Worm (Caenorhabditis elegans) whole organism, L1 larva: ENCODE measurements around the gene flp-27.

ENCODE experiments used
- C04F5.9 ChIP-seq: sonication (generic microtip); optimal IDR thresholded peaks from 2 replicates; lab custom pipeline; 2016; ENCODE audit warnings: missing genetic modification characterization, missing compliant biosample characterization
- C34B4.2 ChIP-seq: sonication (generic microtip); optimal IDR thresholded peaks from 2 replicates; lab custom pipeline; 2017; ENCODE audit warnings: mild to moderate bottlenecking, missing genetic modification characterization, missing compliant biosample characterization
- F16B12.6 ChIP-seq: fragments of 150-350 bp; optimal IDR thresholded peaks from 2 replicates; lab custom pipeline; 2014; ENCODE audit warnings: missing biosample characterization, missing genetic modification characterization
- aha-1 ChIP-seq: fragments of 150-350 bp; optimal IDR thresholded peaks from 2 replicates; lab custom pipeline; 2014; ENCODE audit warnings: missing biosample characterization, missing genetic modification characterization
- aly-2 ChIP-seq: fragments of 150-350 bp; optimal IDR thresholded peaks from 2 replicates; lab custom pipeline; 2014; ENCODE audit warnings: missing biosample characterization, missing genetic modification characterization
- blmp-1 ChIP-seq: fragments of 150-350 bp; optimal IDR thresholded peaks from 2 replicates; lab custom pipeline; 2014; ENCODE audit warnings: missing biosample characterization, missing genetic modification characterization
- ceh-8 ChIP-seq: fragments of 200-800 bp; sonication (Bioruptor generic); optimal IDR thresholded peaks from 2 replicates; lab custom pipeline; 2018; ENCODE audit warnings: mild to moderate bottlenecking, missing genetic modification characterization, moderate library complexity, missing compliant biosample characterization
- ceh-82 ChIP-seq, 3 experiments: fragments of 150-350 bp in 1 of 3; sonication (generic microtip) in 2 of 3; optimal IDR thresholded peaks; 2 replicates each; lab custom pipeline; 2014 to 2017; ENCODE audit warnings: missing biosample characterization in 3 of 3, missing genetic modification characterization in 3 of 3
- ceh-88 ChIP-seq: fragments of 200-800 bp; sonication (Bioruptor generic); IDR thresholded peaks from 2 replicates; pipeline ENCODE4 v1.3.6; 2022; ENCODE audit warnings: missing genetic modification characterization, missing compliant biosample characterization
- dpl-1 ChIP-seq, 3 experiments: fragments of 150-350 bp in 2 of 3; sonication (generic microtip) in 1 of 3; optimal IDR thresholded peaks; 2 replicates each; lab custom pipeline; 2014 to 2017; ENCODE audit warnings: missing biosample characterization in 3 of 3, missing genetic modification characterization in 3 of 3, missing genetic modification reagents in 3 of 3
- efl-1 ChIP-seq, 4 experiments: fragments of 150-350 bp; optimal IDR thresholded peaks in 3 of 4; peaks in 1 of 4; 1 replicate in 1 of 4; 2 replicates in 3 of 4; lab custom pipeline; 2014; ENCODE audit warnings: missing biosample characterization in 2 of 4, missing genetic modification characterization in 2 of 4, missing genetic modification reagents in 2 of 4
- efl-3 ChIP-seq: fragments of 200-800 bp; sonication (Bioruptor generic); optimal IDR thresholded peaks from 2 replicates; lab custom pipeline; 2018; ENCODE audit warnings: mild to moderate bottlenecking, missing genetic modification characterization, missing compliant biosample characterization
- fkh-4 ChIP-seq: sonication (generic microtip); optimal IDR thresholded peaks from 2 replicates; lab custom pipeline; 2016; ENCODE audit warnings: missing compliant biosample characterization, missing genetic modification characterization, borderline replicate concordance
- grh-1 ChIP-seq: fragments of 200-800 bp; sonication (Bioruptor generic); IDR thresholded peaks from 2 replicates; pipeline ENCODE4 v1.3.6; 2022; ENCODE audit warnings: missing genetic modification reagents, missing genetic modification characterization, missing compliant biosample characterization
- hlh-17 ChIP-seq: fragments of 200-800 bp; sonication (Bioruptor generic); optimal IDR thresholded peaks from 2 replicates; lab custom pipeline; 2018; ENCODE audit warnings: missing genetic modification characterization, mild to moderate bottlenecking, missing compliant biosample characterization, moderate library complexity, borderline replicate concordance
- isw-1 ChIP-seq: fragments of 200-800 bp; sonication (Bioruptor generic); IDR thresholded peaks from 2 replicates; pipeline ENCODE4 v1.3.6; 2022; ENCODE audit warnings: missing genetic modification characterization, missing compliant biosample characterization
- jun-1 ChIP-seq: fragments of 150-350 bp; optimal IDR thresholded peaks from 2 replicates; lab custom pipeline; 2014; ENCODE audit warnings: missing biosample characterization, missing genetic modification reagents, missing genetic modification characterization
- lin-35 ChIP-seq, 2 experiments: fragments of 150-350 bp; optimal IDR thresholded peaks; 2 replicates each; lab custom pipeline; 2014; ENCODE audit warnings: missing biosample characterization in 2 of 2, missing genetic modification characterization in 2 of 2, missing genetic modification reagents in 2 of 2
- lir-3 ChIP-seq: sonication (generic microtip); optimal IDR thresholded peaks from 2 replicates; lab custom pipeline; 2016; ENCODE audit warnings: mild to moderate bottlenecking, missing genetic modification characterization, moderate library complexity, missing compliant biosample characterization; ENCODE audit not compliant: poor library complexity
- mab-9 ChIP-seq: fragments of 200-800 bp; sonication (Bioruptor generic); IDR thresholded peaks from 2 replicates; pipeline ENCODE4 v1.3.6; 2022; ENCODE audit warnings: missing genetic modification reagents, missing genetic modification characterization, missing compliant biosample characterization
- nhr-11 ChIP-seq: fragments of 150-350 bp; optimal IDR thresholded peaks from 2 replicates; lab custom pipeline; 2014; ENCODE audit warnings: missing biosample characterization, missing genetic modification characterization
- nhr-20 ChIP-seq: sonication (generic microtip); optimal IDR thresholded peaks from 2 replicates; lab custom pipeline; 2016; ENCODE audit warnings: mild to moderate bottlenecking, missing genetic modification characterization, missing compliant biosample characterization
- nhr-237 ChIP-seq: fragments of 150-350 bp; optimal IDR thresholded peaks from 2 replicates; lab custom pipeline; 2014; ENCODE audit warnings: missing biosample characterization, missing genetic modification characterization
- nhr-71 ChIP-seq: sonication (generic microtip); optimal IDR thresholded peaks from 2 replicates; lab custom pipeline; 2016; ENCODE audit warnings: mild to moderate bottlenecking, missing genetic modification characterization, moderate library complexity, missing compliant biosample characterization
- nhr-77 ChIP-seq: fragments of 150-350 bp; optimal IDR thresholded peaks from 2 replicates; lab custom pipeline; 2014; ENCODE audit warnings: missing biosample characterization, missing genetic modification characterization
- nhr-84 ChIP-seq: sonication (generic microtip); optimal IDR thresholded peaks from 2 replicates; lab custom pipeline; 2017; ENCODE audit warnings: missing biosample characterization, missing genetic modification characterization
- nhr-85 ChIP-seq: sonication (generic microtip); peaks from one replicate; lab custom pipeline; 2016; ENCODE audit warnings: missing genetic modification characterization, inconsistent platforms, missing compliant biosample characterization
- pax-3 ChIP-seq: fragments of 200-800 bp; sonication (Bioruptor generic); optimal IDR thresholded peaks from 2 replicates; lab custom pipeline; 2018; ENCODE audit warnings: mild to moderate bottlenecking, missing genetic modification characterization, moderate library complexity, missing compliant biosample characterization
- rnt-1 ChIP-seq: sonication (generic microtip); optimal IDR thresholded peaks from 2 replicates; lab custom pipeline; 2016; ENCODE audit warnings: mild to moderate bottlenecking, missing genetic modification characterization, moderate library complexity, missing compliant biosample characterization
- skn-1 ChIP-seq: fragments of 150-350 bp; optimal IDR thresholded peaks from 2 replicates; lab custom pipeline; 2014; ENCODE audit warnings: missing biosample characterization, missing genetic modification characterization
- snu-23 ChIP-seq: sonication (generic microtip); optimal IDR thresholded peaks from 2 replicates; lab custom pipeline; 2016; ENCODE audit warnings: missing genetic modification characterization, missing compliant biosample characterization
- sox-4 ChIP-seq: sonication (generic microtip); optimal IDR thresholded peaks from 2 replicates; lab custom pipeline; 2016; ENCODE audit warnings: missing genetic modification characterization, missing compliant biosample characterization
- sptf-1 ChIP-seq: fragments of 150-350 bp; optimal IDR thresholded peaks from 2 replicates; lab custom pipeline; 2014; ENCODE audit warnings: missing biosample characterization, missing genetic modification characterization
- sup-37 ChIP-seq: fragments of 200-800 bp; sonication (Bioruptor generic); optimal IDR thresholded peaks from 2 replicates; lab custom pipeline; 2018; ENCODE audit warnings: mild to moderate bottlenecking, missing genetic modification characterization, missing compliant biosample characterization
- tlp-1 ChIP-seq: fragments of 150-350 bp; optimal IDR thresholded peaks from 2 replicates; lab custom pipeline; 2014; ENCODE audit warnings: missing biosample characterization, missing genetic modification characterization
- unc-130 ChIP-seq: fragments of 150-350 bp; optimal IDR thresholded peaks from 2 replicates; lab custom pipeline; 2017; ENCODE audit warnings: missing biosample characterization, missing genetic modification characterization, inconsistent platforms
- unc-62 ChIP-seq: fragments of 150-350 bp; optimal IDR thresholded peaks from 2 replicates; lab custom pipeline; 2014; ENCODE audit warnings: missing biosample characterization, missing genetic modification reagents, missing genetic modification characterization
- unc-98 ChIP-seq: fragments of 200-800 bp; sonication (Bioruptor generic); IDR thresholded peaks from 2 replicates; pipeline ENCODE4 v1.3.6; 2022; ENCODE audit warnings: missing genetic modification characterization, missing compliant biosample characterization
- xbp-1 ChIP-seq: sonication (generic microtip); optimal IDR thresholded peaks from 2 replicates; lab custom pipeline; 2016; ENCODE audit warnings: missing genetic modification characterization, missing compliant biosample characterization
- zag-1 ChIP-seq: fragments of 150-350 bp; optimal IDR thresholded peaks from 2 replicates; lab custom pipeline; 2014; ENCODE audit warnings: missing biosample characterization, missing genetic modification characterization
- zip-4 ChIP-seq: fragments of 200-800 bp; sonication (Bioruptor generic); optimal IDR thresholded peaks from 2 replicates; lab custom pipeline; 2018; ENCODE audit warnings: mild to moderate bottlenecking, missing genetic modification characterization, moderate library complexity, missing compliant biosample characterization
- ztf-11 ChIP-seq, 2 experiments: sonication (generic microtip); optimal IDR thresholded peaks; 2 replicates each; lab custom pipeline; 2016 to 2017; ENCODE audit warnings: missing genetic modification characterization in 2 of 2, missing biosample characterization in 1 of 2, missing compliant biosample characterization in 1 of 2

Gene flp-27

DNA sequence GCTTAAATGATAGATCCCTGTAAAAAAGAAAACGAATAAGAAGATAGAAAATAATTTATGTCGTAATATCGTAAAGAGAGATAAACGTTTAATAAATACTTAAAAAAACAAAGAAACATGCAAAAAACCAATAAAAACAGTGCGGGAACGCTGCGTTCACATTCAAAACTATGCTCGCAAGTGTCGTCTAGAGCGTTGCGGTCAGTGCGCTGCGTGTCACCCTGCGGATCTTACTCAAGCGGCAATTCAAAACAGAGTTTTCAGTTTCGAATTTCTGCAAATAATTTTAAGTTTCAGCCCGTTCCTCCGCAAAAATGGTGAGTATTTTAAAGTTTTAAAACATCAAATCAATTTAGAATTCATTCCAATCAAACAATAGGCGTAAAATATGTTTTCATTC is 34.0 kb downstream of the flp-27 start, which contains the start of the genes tiar-1 and lelo-4 (continued):
- TF ChIP-seq aly-2 (tag; lab: Kevin White, UChicago) (no peak), sox-4 (tag; lab: Kevin White, UChicago) (no peak), blmp-1 (tag; lab: Kevin White, UChicago) (peak; percentile 62), sup-37 (GFP tag; lab: Kevin White, UChicago) (no peak), nhr-85 (tag; lab: Kevin White, UChicago) (peak; percentile 72), xbp-1 (tag; lab: Kevin White, UChicago) (peak; percentile 63), hlh-17 (no peak), ceh-88 (GFP tag; lab: Robert Waterston, UW) (no peak)

DNA sequence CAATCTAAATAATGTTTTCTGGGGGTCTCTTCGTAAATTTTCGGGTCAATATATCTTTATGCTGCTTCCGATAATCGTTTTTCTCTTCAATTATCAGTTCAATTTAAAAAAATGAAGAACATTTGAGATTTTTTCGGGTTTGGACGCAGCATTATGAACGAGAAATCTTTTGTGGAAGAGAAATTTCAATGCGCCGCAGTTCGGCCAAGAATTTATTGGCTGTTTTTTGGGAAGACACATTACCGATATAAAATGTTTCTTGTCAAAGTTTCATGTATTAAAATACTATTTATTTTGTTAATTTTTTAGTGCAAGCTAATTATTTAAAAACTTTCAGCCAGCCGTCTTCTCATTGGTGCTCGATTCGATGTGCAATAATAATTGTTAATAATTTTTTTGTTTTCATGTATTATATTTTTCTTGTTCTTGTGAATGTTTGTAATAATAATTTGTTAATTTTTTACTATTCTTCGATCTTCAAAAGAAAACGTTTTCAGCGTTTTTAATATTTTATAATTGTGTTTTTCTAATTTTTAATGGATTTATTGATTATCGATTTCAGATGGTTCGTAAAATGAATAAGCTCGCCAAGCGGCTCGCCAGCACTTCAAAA is 35.0 kb downstream of the flp-27 start, which contains the start of the genes C18A3.10 and C18A3.3:
TSS of gene C18A3.10 (minus strand) at position 101 of the 613 bp plus-strand sequence.
TSS of gene C18A3.3 (plus strand) at position 563 of the 613 bp plus-strand sequence.
- TF ChIP-seq ceh-8 (GFP tag; lab: Kevin White, UChicago), result no peak
- no peak for TF ChIP-seq efl-1 (optimal IDR thresholded peaks at IDR 0.05; lab: Kevin White, UChicago)
- peak in 1 of 2 experiments; percentile 7 for TF ChIP-seq efl-1 (GFP tag; optimal IDR thresholded peaks at IDR 0.05 in 1 of 2; lab: Kevin White, UChicago)
- TF ChIP-seq dpl-1 (GFP tag; optimal IDR thresholded peaks at IDR 0.05; lab: Kevin White, UChicago), result peak in 1 of 3 experiments; percentile 14

DNA sequence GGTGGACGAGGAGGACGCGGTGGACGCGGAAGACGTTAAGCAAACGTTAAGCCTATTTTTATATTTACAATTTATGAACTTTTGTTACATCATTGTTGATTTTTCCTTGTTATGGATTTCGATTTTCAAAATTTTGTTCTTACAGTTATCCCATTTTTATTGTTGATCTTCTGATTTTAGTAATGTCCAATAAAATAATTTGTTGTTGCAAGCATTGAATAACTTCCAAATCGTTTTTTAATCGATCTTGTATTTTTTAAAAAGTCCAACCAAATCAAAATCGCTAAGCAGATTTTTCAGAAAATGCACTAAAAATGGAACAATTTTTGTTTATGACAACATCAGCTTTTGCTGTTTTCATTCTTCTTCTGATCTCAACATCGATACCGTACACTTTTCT is 37.0 kb downstream of the flp-27 start, which contains the start of gene zipt-3:
TSS of gene zipt-3 (plus strand) at position 301 of the 400 bp plus-strand sequence.
- no peak for TF ChIP-seq sup-37 (GFP tag; lab: Kevin White, UChicago)
- TF ChIP-seq unc-130 (tag; lab: Kevin White, UChicago), result no peak
- TF ChIP-seq grh-1 (GFP tag; lab: Robert Waterston, UW), result no peak
- TF ChIP-seq nhr-71 (tag; lab: Kevin White, UChicago), result no peak
- TF ChIP-seq nhr-11 (tag; lab: Kevin White, UChicago), result no peak
- TF ChIP-seq unc-98 (GFP tag; lab: Robert Waterston, UW), result no peak

DNA sequence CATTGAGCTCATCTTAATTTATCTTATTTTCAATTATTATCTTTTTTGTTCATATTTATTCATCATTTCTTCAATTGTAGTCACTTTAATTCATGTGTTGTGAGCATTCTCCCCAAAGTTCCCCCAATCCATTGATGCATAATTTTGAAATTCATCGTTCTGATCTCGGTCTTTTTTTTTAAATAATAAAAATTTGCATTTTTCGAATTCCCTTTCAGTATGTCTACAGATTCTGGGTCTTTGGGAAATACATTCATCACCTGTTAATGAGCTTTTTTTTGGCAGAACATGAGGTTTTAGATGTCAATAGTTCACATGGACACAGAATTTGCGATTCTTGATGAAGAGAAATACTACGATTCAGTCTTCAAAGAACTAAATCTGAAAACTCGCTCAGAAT is 39.0 kb downstream of the flp-27 start, which contains the start of gene damt-1:
TSS of gene damt-1 (plus strand) at position 301 of the 400 bp plus-strand sequence.
- TF ChIP-seq lir-3 (tag; lab: Kevin White, UChicago) (no peak), rnt-1 (no peak), nhr-237 (tag; lab: Kevin White, UChicago) (no peak), unc-130 (tag; lab: Kevin White, UChicago) (no peak), zag-1 (tag; lab: Kevin White, UChicago) (no peak), nhr-20 (tag; lab: Kevin White, UChicago) (no peak), sptf-1 (tag; lab: Kevin White, UChicago) (no peak), nhr-85 (tag; lab: Kevin White, UChicago) (no peak), ceh-8 (GFP tag; lab: Kevin White, UChicago) (no peak), efl-3 (GFP tag; lab: Kevin White, UChicago) (no peak), tlp-1 (tag; lab: Kevin White, UChicago) (no peak), unc-62 (GFP tag; lab: Kevin White, UChicago) (no peak), mab-9 (no peak), aha-1 (no peak)
- TF ChIP-seq, all 84 proteins: peak for 0

DNA sequence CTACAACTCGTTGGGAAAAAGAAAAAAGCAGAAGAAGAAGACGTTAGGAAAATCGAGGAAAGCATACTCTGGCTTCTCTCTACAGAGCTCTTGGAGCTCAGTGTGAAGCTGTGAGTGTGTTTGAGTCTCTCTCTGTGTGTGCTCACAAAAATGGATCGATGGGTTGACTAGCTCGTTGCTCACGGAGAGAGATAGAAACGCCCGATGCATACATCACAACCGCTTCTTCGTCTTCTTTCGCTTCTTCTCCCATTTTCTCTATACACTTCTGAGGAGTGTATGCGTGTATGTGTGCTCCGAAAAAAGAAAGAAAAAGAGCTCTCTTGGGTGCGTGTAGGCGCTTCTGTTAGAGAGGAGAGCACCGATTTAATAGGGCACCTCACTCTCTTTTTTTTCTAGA is 44.3 kb downstream of the flp-27 start:
- TF ChIP-seq ztf-11 (tag; optimal IDR thresholded peaks at IDR 0.05; lab: Kevin White, UChicago) (no peak), F16B12.6 (tag; lab: Kevin White, UChicago) (peak; percentile 6), jun-1 (tag; lab: Kevin White, UChicago) (no peak), nhr-71 (tag; lab: Kevin White, UChicago) (peak; percentile 48), lir-3 (tag; lab: Kevin White, UChicago) (no peak), skn-1 (tag; lab: Kevin White, UChicago) (peak; percentile 33), nhr-20 (tag; lab: Kevin White, UChicago) (no peak), fkh-4 (tag; lab: Kevin White, UChicago) (no peak), C34B4.2 (tag; lab: Kevin White, UChicago) (no peak), nhr-84 (no peak), zip-4 (GFP tag; lab: Kevin White, UChicago) (no peak), xbp-1 (tag; lab: Kevin White, UChicago) (peak; percentile 29), lin-35 (GFP tag; optimal IDR thresholded peaks at IDR 0.05; lab: Kevin White, UChicago) (peak in 1 of 2 experiments; percentile 67), ceh-82 (tag; optimal IDR thresholded peaks at IDR 0.05; lab: Kevin White, UChicago) (peak in 2 of 3 experiments; percentile 35 to 86), ceh-8 (GFP tag; lab: Kevin White, UChicago) (peak; percentile 38), pax-3 (no peak), C04F5.9 (tag; lab: Kevin White, UChicago) (no peak), snu-23 (peak; percentile 61), isw-1 (peak; percentile 58), nhr-77 (tag; lab: Kevin White, UChicago) (peak; percentile 1)
